Worm (Caenorhabditis elegans) whole organism, mixed stage, embryonic: ENCODE results near the gene K03H1.9.

Source experiments
- lin-32 ChIP-seq: fragments of 200-800 bp; sonication (Bioruptor generic); optimal IDR thresholded peaks from 2 replicates; lab custom pipeline; 2018; ENCODE audit warnings: mild to moderate bottlenecking, missing genetic modification characterization, missing compliant biosample characterization
- lsy-2 ChIP-seq: fragments of 150-350 bp; optimal IDR thresholded peaks from 2 replicates; lab custom pipeline; 2014; ENCODE audit warnings: missing biosample characterization, missing genetic modification characterization
- mls-2 ChIP-seq: sonication (generic microtip); optimal IDR thresholded peaks from 2 replicates; lab custom pipeline; 2016; ENCODE audit warnings: mild to moderate bottlenecking, missing genetic modification characterization, moderate library complexity, missing compliant biosample characterization
- nhr-237 ChIP-seq: fragments of 150-350 bp; optimal IDR thresholded peaks from 2 replicates; lab custom pipeline; 2014; ENCODE audit warnings: missing biosample characterization, missing genetic modification characterization
- nhr-28 ChIP-seq: fragments of 150-350 bp; optimal IDR thresholded peaks from 2 replicates; lab custom pipeline; 2014; ENCODE audit warnings: missing biosample characterization, missing genetic modification characterization
- snpc-4 ChIP-seq: fragments of 150-350 bp; optimal IDR thresholded peaks from 2 replicates; lab custom pipeline; 2014; ENCODE audit warnings: missing biosample characterization, missing genetic modification characterization
- unc-39 ChIP-seq: fragments of 150-350 bp; optimal IDR thresholded peaks from 2 replicates; lab custom pipeline; 2014; ENCODE audit warnings: missing biosample characterization, missing genetic modification characterization

- TF ChIP-seq lin-32 (no peak), nhr-237 (tag; lab: Kevin White, UChicago) (no peak), unc-39 (no peak), nhr-28 (tag; lab: Kevin White, UChicago) (no peak), lsy-2 (tag; lab: Kevin White, UChicago) (no peak), mls-2 (tag; lab: Kevin White, UChicago) (no peak), snpc-4 (tag; lab: Kevin White, UChicago) (no peak)
Measured at ce11 chrIII:9899720-9900119, 41.6 kb downstream of the K03H1.9 start.
